Fruit fly (Drosophila melanogaster) whole organism, embryonic: Measurements from ENCODE around the gene Cisd2.

ENCODE experiments used
- B-H2 ChIP-seq: fragments of 200-800 bp; sonication (Bioruptor generic); optimal IDR thresholded peaks from 2 replicates; lab custom pipeline; 2018; ENCODE audit warnings: missing biosample characterization, mild to moderate bottlenecking, missing genetic modification characterization
- Bdp1 ChIP-seq: fragments of 200-800 bp; sonication (Bioruptor generic); optimal IDR thresholded peaks from 3 replicates; lab custom pipeline; 2016; ENCODE audit warnings: missing biosample characterization, missing genetic modification characterization
- CG10274 ChIP-seq: fragments of 200-800 bp; sonication (Bioruptor generic); optimal IDR thresholded peaks from 3 replicates; lab custom pipeline; 2017; ENCODE audit warnings: missing biosample characterization, mild to moderate bottlenecking, missing genetic modification characterization
- CG11398 ChIP-seq: fragments of 200-800 bp; sonication (Bioruptor generic); optimal IDR thresholded peaks from 2 replicates; lab custom pipeline; 2016; ENCODE audit warnings: missing biosample characterization, missing genetic modification characterization
- CG11456 ChIP-seq: fragments of 200-800 bp; sonication (Bioruptor generic); IDR thresholded peaks from 3 replicates; pipeline ENCODE4 v1.3.6; 2022; ENCODE audit warnings: missing biosample characterization, missing genetic modification characterization
- CG13775 ChIP-seq: fragments of 200-800 bp; sonication (Bioruptor generic); optimal IDR thresholded peaks from 3 replicates; lab custom pipeline; 2017; ENCODE audit warnings: missing biosample characterization, mild to moderate bottlenecking, missing genetic modification characterization
- CG14965 ChIP-seq: fragments of 200-800 bp; sonication (Bioruptor generic); optimal IDR thresholded peaks from 2 replicates; lab custom pipeline; 2016; ENCODE audit warnings: missing biosample characterization, missing genetic modification characterization, borderline replicate concordance
- CG15601 ChIP-seq: fragments of 200-800 bp; sonication (Bioruptor generic); optimal IDR thresholded peaks from 3 replicates; lab custom pipeline; 2019; ENCODE audit warnings: missing biosample characterization, mild to moderate bottlenecking, missing genetic modification characterization, moderate library complexity
- CG15696 ChIP-seq: fragments of 200-800 bp; sonication (Bioruptor generic); optimal IDR thresholded peaks from 2 replicates; lab custom pipeline; 2019; ENCODE audit warnings: missing biosample characterization, mild to moderate bottlenecking, missing genetic modification characterization, moderate library complexity
- CG16815 ChIP-seq: fragments of 200-800 bp; sonication (Bioruptor generic); optimal IDR thresholded peaks from 3 replicates; lab custom pipeline; 2017; ENCODE audit warnings: missing biosample characterization, mild to moderate bottlenecking, missing genetic modification characterization
- CG17829 ChIP-seq: fragments of 200-800 bp; optimal IDR thresholded peaks from 2 replicates; lab custom pipeline; 2019; ENCODE audit warnings: missing biosample characterization, mild to moderate bottlenecking, missing genetic modification characterization, moderate library complexity
- CG2889 ChIP-seq: fragments of 200-800 bp; sonication (Bioruptor generic); IDR thresholded peaks from 3 replicates; pipeline ENCODE4 v1.3.6; 2022; ENCODE audit warnings: missing biosample characterization, missing genetic modification characterization
- CG4854 ChIP-seq: fragments of 200-800 bp; sonication (Bioruptor generic); optimal IDR thresholded peaks from 2 replicates; lab custom pipeline; 2016; ENCODE audit warnings: missing biosample characterization, missing genetic modification characterization, inconsistent platforms
- CG6791 ChIP-seq: fragments of 200-800 bp; sonication (Bioruptor generic); IDR thresholded peaks from 3 replicates; pipeline ENCODE4 v1.3.6; 2022; ENCODE audit warnings: missing biosample characterization, missing genetic modification characterization; ENCODE audit not compliant: partially characterized antibody
- CG8924 ChIP-seq: fragments of 200-800 bp; optimal IDR thresholded peaks from 3 replicates; lab custom pipeline; 2019; ENCODE audit warnings: missing biosample characterization, mild to moderate bottlenecking, missing genetic modification characterization, moderate library complexity
- CG9727 ChIP-seq: fragments of 200-800 bp; sonication (Bioruptor generic); optimal IDR thresholded peaks from 3 replicates; lab custom pipeline; 2017; ENCODE audit warnings: missing biosample characterization, mild to moderate bottlenecking, missing genetic modification characterization
- CkIIα-i1 ChIP-seq: fragments of 200-800 bp; sonication (Bioruptor generic); IDR thresholded peaks from 2 replicates; pipeline ENCODE4 v1.3.6; 2022; ENCODE audit warnings: missing biosample characterization, missing genetic modification characterization
- Dbx ChIP-seq: fragments of 200-800 bp; sonication (Bioruptor generic); IDR thresholded peaks from 3 replicates; pipeline ENCODE4 v1.3.6; 2022; ENCODE audit warnings: missing biosample characterization, missing genetic modification characterization
- Fer1 ChIP-seq: fragments of 200-800 bp; sonication (Bioruptor generic); optimal IDR thresholded peaks from 2 replicates; lab custom pipeline; 2017; ENCODE audit warnings: missing biosample characterization, mild to moderate bottlenecking, missing genetic modification characterization
- Gsc ChIP-seq: fragments of 200-800 bp; sonication (Bioruptor generic); IDR thresholded peaks from 2 replicates; pipeline ENCODE4 v1.3.6; 2022; ENCODE audit warnings: missing biosample characterization, missing genetic modification characterization
- H2.0 ChIP-seq: fragments of 200-800 bp; sonication (Bioruptor generic); IDR thresholded peaks from 2 replicates; pipeline ENCODE4 v1.3.6; 2022; ENCODE audit warnings: missing biosample characterization, missing genetic modification characterization
- Hand ChIP-seq: fragments of 200-800 bp; sonication (Bioruptor generic); optimal IDR thresholded peaks from 2 replicates; lab custom pipeline; 2017; ENCODE audit warnings: mild to moderate bottlenecking, missing biosample characterization, missing genetic modification reagents, missing genetic modification characterization
- Hr51 ChIP-seq, 2 experiments: fragments of 200-800 bp; sonication (Bioruptor generic); optimal IDR thresholded peaks; 2 replicates in 1 of 2; 3 replicates in 1 of 2; lab custom pipeline; 2016 to 2018; ENCODE audit warnings: missing biosample characterization in 2 of 2, missing genetic modification characterization in 2 of 2, mild to moderate bottlenecking in 1 of 2, moderate library complexity in 1 of 2
- Jarid2 ChIP-seq: fragments of 200-800 bp; sonication (Bioruptor generic); optimal IDR thresholded peaks from 3 replicates; lab custom pipeline; 2017; ENCODE audit warnings: mild to moderate bottlenecking, missing biosample characterization, missing genetic modification reagents, missing genetic modification characterization
- Med ChIP-seq: fragments of 200-800 bp; sonication (Bioruptor generic); peaks from one replicate; lab custom pipeline; 2016; ENCODE audit warnings: missing biosample characterization, missing genetic modification characterization, mild to moderate bottlenecking, inconsistent platforms, moderate library complexity
- NC2β ChIP-seq: fragments of 200-800 bp; sonication (Bioruptor generic); optimal IDR thresholded peaks from 2 replicates; lab custom pipeline; 2016; ENCODE audit warnings: missing biosample characterization, missing genetic modification characterization
- NFAT ChIP-seq: fragments of 200-800 bp; sonication (Bioruptor generic); IDR thresholded peaks from 2 replicates; pipeline ENCODE4 v1.3.6; 2022; ENCODE audit warnings: missing biosample characterization, missing genetic modification characterization
- NK7.1 ChIP-seq: fragments of 200-800 bp; sonication (Bioruptor generic); optimal IDR thresholded peaks from 3 replicates; lab custom pipeline; 2016; ENCODE audit warnings: missing biosample characterization, missing genetic modification characterization
- Opbp ChIP-seq: fragments of 200-800 bp; sonication (Bioruptor generic); IDR thresholded peaks from 3 replicates; pipeline ENCODE4 v1.3.6; 2022; ENCODE audit warnings: missing biosample characterization, missing genetic modification characterization; ENCODE audit not compliant: partially characterized antibody
- Spps ChIP-seq: fragments of 200-800 bp; sonication (Bioruptor generic); optimal IDR thresholded peaks from 2 replicates; lab custom pipeline; 2018; ENCODE audit warnings: missing biosample characterization, mild to moderate bottlenecking, missing genetic modification characterization
- Tbp ChIP-seq: fragments of >200 bp; optimal IDR thresholded peaks from 2 replicates; lab custom pipeline; 2018; ENCODE audit warnings: missing biosample characterization, missing genetic modification characterization
- YL-1 ChIP-seq: fragments of 200-800 bp; sonication (Bioruptor generic); optimal IDR thresholded peaks from 3 replicates; lab custom pipeline; 2017; ENCODE audit warnings: missing biosample characterization, mild to moderate bottlenecking, missing genetic modification characterization
- ab ChIP-seq: fragments of 200-800 bp; sonication (Bioruptor generic); optimal IDR thresholded peaks from 2 replicates; lab custom pipeline; 2016; ENCODE audit warnings: missing biosample characterization, missing genetic modification characterization
- bowl ChIP-seq: fragments of 200-800 bp; sonication (Bioruptor generic); IDR thresholded peaks from 2 replicates; pipeline ENCODE4 v1.3.6; 2022; ENCODE audit warnings: missing biosample characterization, missing genetic modification characterization
- corto ChIP-seq: fragments of 200-800 bp; sonication (Bioruptor generic); optimal IDR thresholded peaks from 2 replicates; lab custom pipeline; 2016; ENCODE audit warnings: missing biosample characterization, mild to moderate bottlenecking, missing genetic modification characterization, moderate library complexity
- dmrt99B ChIP-seq: fragments of 200-800 bp; sonication (Bioruptor generic); optimal IDR thresholded peaks from 2 replicates; lab custom pipeline; 2018; ENCODE audit warnings: missing biosample characterization, mild to moderate bottlenecking, missing genetic modification characterization, moderate library complexity
- fd102C ChIP-seq: fragments of 200-800 bp; sonication (Bioruptor generic); optimal IDR thresholded peaks from 2 replicates; lab custom pipeline; 2018; ENCODE audit warnings: missing biosample characterization, mild to moderate bottlenecking, missing genetic modification characterization, moderate library complexity
- ind ChIP-seq: fragments of 200-800 bp; sonication (Bioruptor generic); optimal IDR thresholded peaks from 3 replicates; lab custom pipeline; 2016; ENCODE audit warnings: missing biosample characterization, missing genetic modification characterization
- nau ChIP-seq: fragments of 200-800 bp; sonication (Bioruptor generic); optimal IDR thresholded peaks from 3 replicates; lab custom pipeline; 2017; ENCODE audit warnings: missing biosample characterization, mild to moderate bottlenecking, missing genetic modification characterization, missing genetic modification reagents
- nerfin-1 ChIP-seq: fragments of 200-800 bp; sonication (Bioruptor generic); optimal IDR thresholded peaks from 3 replicates; lab custom pipeline; 2019; ENCODE audit warnings: missing biosample characterization, mild to moderate bottlenecking, missing genetic modification characterization, moderate library complexity
- phol ChIP-seq: fragments of 200-800 bp; sonication (Bioruptor generic); optimal IDR thresholded peaks from 3 replicates; lab custom pipeline; 2018; ENCODE audit warnings: missing biosample characterization, mild to moderate bottlenecking, missing genetic modification characterization, moderate library complexity
- pzg ChIP-seq: fragments of 200-800 bp; sonication (Bioruptor generic); optimal IDR thresholded peaks from 3 replicates; lab custom pipeline; 2018; ENCODE audit warnings: missing biosample characterization, mild to moderate bottlenecking, missing genetic modification characterization, moderate library complexity
- rib ChIP-seq: fragments of 200-800 bp; sonication (Bioruptor generic); IDR thresholded peaks from 2 replicates; pipeline ENCODE4 v1.3.6; 2022; ENCODE audit warnings: missing biosample characterization, missing genetic modification characterization
- ro ChIP-seq: fragments of 200-800 bp; sonication (Bioruptor generic); IDR thresholded peaks from 2 replicates; pipeline ENCODE4 v1.3.6; 2022; ENCODE audit warnings: missing biosample characterization, missing genetic modification characterization
- shn ChIP-seq: fragments of 200-800 bp; sonication (Bioruptor generic); optimal IDR thresholded peaks from 3 replicates; lab custom pipeline; 2016; ENCODE audit warnings: missing biosample characterization, missing genetic modification characterization
- slbo ChIP-seq: fragments of 200-800 bp; sonication (Bioruptor generic); IDR thresholded peaks from 2 replicates; pipeline ENCODE4 v1.3.6; 2022; ENCODE audit warnings: missing biosample characterization, missing genetic modification characterization
- sr ChIP-seq: fragments of 200-800 bp; sonication (Bioruptor generic); IDR thresholded peaks from 3 replicates; pipeline ENCODE4 v1.3.6; 2022; ENCODE audit warnings: missing biosample characterization, missing genetic modification characterization
- unc-4 ChIP-seq: fragments of 200-800 bp; sonication (Bioruptor generic); IDR thresholded peaks from 2 replicates; pipeline ENCODE4 v1.3.6; 2022; ENCODE audit warnings: missing biosample characterization, missing genetic modification characterization; ENCODE audit not compliant: partially characterized antibody
- vvl ChIP-seq: fragments of 200-800 bp; sonication (Bioruptor generic); IDR thresholded peaks from 2 replicates; pipeline ENCODE4 v1.3.6; 2022; ENCODE audit warnings: missing biosample characterization, missing genetic modification characterization
- wor ChIP-seq: fragments of 200-800 bp; sonication (Bioruptor generic); IDR thresholded peaks from 2 replicates; pipeline ENCODE4 v1.3.6; 2022; ENCODE audit warnings: missing biosample characterization, missing genetic modification characterization
- zf30C ChIP-seq: fragments of 200-800 bp; sonication (Bioruptor generic); optimal IDR thresholded peaks from 3 replicates; lab custom pipeline; 2018; ENCODE audit warnings: missing biosample characterization, mild to moderate bottlenecking, missing genetic modification characterization

Cisd2 gene

DNA sequence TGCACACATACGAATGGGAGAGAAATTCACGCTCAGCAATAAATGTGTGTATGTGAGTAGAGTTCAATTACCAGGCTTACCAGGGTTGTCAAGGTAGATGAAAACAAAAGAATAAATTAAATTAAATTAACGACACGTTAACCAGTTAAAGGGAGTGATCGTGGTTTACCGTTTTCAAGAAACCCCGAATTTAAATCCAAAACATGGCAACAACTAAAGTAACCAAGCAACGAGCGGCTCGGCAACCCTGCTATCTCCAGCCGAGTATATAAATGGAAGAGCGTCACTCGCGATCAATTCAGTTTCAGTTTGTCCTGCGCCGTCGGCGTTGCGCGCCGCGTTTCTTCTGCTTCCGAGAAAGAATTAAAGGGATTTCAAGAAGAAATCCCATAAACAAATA, 9.0 kb downstream of the Cisd2 start (continued):
- TF ChIP-seq NFAT (GFP tag; lab: Robert Waterston, UW) = peak; percentile 99
- TF ChIP-seq CG2889 = peak; percentile 99
- peak; percentile 99 for TF ChIP-seq CG4854 (GFP tag; lab: Kevin White, UChicago)
- TF ChIP-seq Med (GFP tag; lab: Kevin White, UChicago) = peak; percentile 100
- no peak; the same call in 1 of the 3 replicates for TF ChIP-seq CG6791 (GFP tag; lab: Robert Waterston, UW)
- peak; percentile 99 for TF ChIP-seq CG8924 (tag; lab: Kevin White, UChicago)
- TF ChIP-seq Bdp1 (GFP tag; lab: Kevin White, UChicago) = peak; percentile 95
- peak; percentile 99 for TF ChIP-seq NK7.1 (GFP tag; lab: Kevin White, UChicago)
- peak; percentile 99 for TF ChIP-seq dmrt99B (tag; lab: Kevin White, UChicago)
- TF ChIP-seq CG16815 = peak; percentile 99
- TF ChIP-seq ro (GFP tag; lab: Robert Waterston, UW) = peak; percentile 97
- TF ChIP-seq sr (GFP tag; lab: Robert Waterston, UW) = peak; percentile 98
- TF ChIP-seq ab (GFP tag; lab: Kevin White, UChicago) = peak; percentile 98
- TF ChIP-seq Tbp (GFP tag; lab: Kevin White, UChicago) = peak; percentile 98
- TF ChIP-seq slbo (GFP tag; lab: Robert Waterston, UW) = peak; percentile 99
- peak; percentile 99 for TF ChIP-seq Hand (GFP tag; lab: Kevin White, UChicago)
- peak; percentile 99 for TF ChIP-seq CG11456 (GFP tag; lab: Robert Waterston, UW)
- TF ChIP-seq CG17829 (tag; lab: Kevin White, UChicago) = peak; percentile 100
- TF ChIP-seq nau (GFP tag; lab: Kevin White, UChicago) = peak; percentile 99
- peak; percentile 90 for TF ChIP-seq CG14965 (GFP tag; lab: Kevin White, UChicago)
- TF ChIP-seq NC2β = peak; percentile 99
- TF ChIP-seq Gsc (GFP tag; lab: Robert Waterston, UW) = peak; percentile 97
- peak; percentile 98 for TF ChIP-seq fd102C
- TF ChIP-seq YL-1 = peak; percentile 99
- peak; percentile 96 for TF ChIP-seq CG10274
- TF ChIP-seq CG9727 (GFP tag; lab: Kevin White, UChicago) = peak; percentile 100
- TF ChIP-seq CG15601 (tag; lab: Kevin White, UChicago) = peak; percentile 99
- TF ChIP-seq Hr51 (GFP tag; optimal IDR thresholded peaks at IDR 0.05; lab: Kevin White, UChicago) = peak; percentile 99
- TF ChIP-seq vvl (GFP tag; lab: Robert Waterston, UW) = peak; percentile 100
- TF ChIP-seq corto (GFP tag; lab: Kevin White, UChicago) = peak; percentile 100
- peak; percentile 99 for TF ChIP-seq ind (GFP tag; lab: Kevin White, UChicago)
- TF ChIP-seq H2.0 (GFP tag; lab: Robert Waterston, UW) = peak; percentile 99
- TF ChIP-seq CkIIα-i1 = peak; percentile 97
- no peak for TF ChIP-seq unc-4
- peak; percentile 98 for TF ChIP-seq phol (tag; lab: Kevin White, UChicago)
- peak; percentile 98 for TF ChIP-seq shn (GFP tag; lab: Kevin White, UChicago)
- peak; percentile 96 for TF ChIP-seq Jarid2 (GFP tag; lab: Kevin White, UChicago)
- TF ChIP-seq CG13775 = peak; percentile 99
- peak; percentile 100 for TF ChIP-seq CG15696 (tag; lab: Kevin White, UChicago)
- TF ChIP-seq CG11398 = peak; percentile 99
- peak; percentile 37 for TF ChIP-seq pzg (GFP tag; lab: Kevin White, UChicago)
- peak; percentile 62 for TF ChIP-seq zf30C (GFP tag; lab: Kevin White, UChicago)
- TF ChIP-seq Dbx = peak; percentile 99
- peak; percentile 99 for TF ChIP-seq rib (GFP tag; lab: Robert Waterston, UW)
- TF ChIP-seq wor = peak; percentile 97
- TF ChIP-seq Spps (tag; lab: Kevin White, UChicago) = peak; percentile 99
- TF ChIP-seq nerfin-1 = peak; percentile 98
- TF ChIP-seq Opbp (GFP tag; lab: Robert Waterston, UW) = peak; percentile 68
- TF ChIP-seq Fer1 (GFP tag; lab: Kevin White, UChicago) = peak; percentile 99
- peak; percentile 99 for TF ChIP-seq bowl (GFP tag; lab: Robert Waterston, UW)
- peak; percentile 99 for TF ChIP-seq B-H2 (GFP tag; lab: Kevin White, UChicago)
